Fruit fly (Drosophila melanogaster) whole organism, embryonic: ENCODE data around the gene Drsl2.

Source experiments
- C15 ChIP-seq: fragments of 200-800 bp; sonication (Bioruptor generic); IDR thresholded peaks from 3 replicates; pipeline ENCODE4 v1.3.6; 2022; ENCODE audit warnings: missing biosample characterization, missing genetic modification characterization
- CG1024 ChIP-seq: fragments of 200-800 bp; sonication (Bioruptor generic); IDR thresholded peaks from 2 replicates; pipeline ENCODE4 v1.3.6; 2022; ENCODE audit warnings: missing biosample characterization, missing genetic modification characterization
- CG10543 ChIP-seq: fragments of 200-800 bp; sonication (Bioruptor generic); optimal IDR thresholded peaks from 3 replicates; lab custom pipeline; 2017; ENCODE audit warnings: missing biosample characterization, mild to moderate bottlenecking, missing genetic modification characterization, moderate library complexity
- CG12769 ChIP-seq: fragments of 200-800 bp; sonication (Bioruptor generic); optimal IDR thresholded peaks from 2 replicates; lab custom pipeline; 2019; ENCODE audit warnings: missing biosample characterization, mild to moderate bottlenecking, missing genetic modification characterization, moderate library complexity
- CG14441 ChIP-seq: fragments of 200-800 bp; sonication (Bioruptor generic); IDR thresholded peaks from 2 replicates; pipeline ENCODE4 v1.3.6; 2022; ENCODE audit warnings: missing biosample characterization, missing genetic modification characterization
- CG15011 ChIP-seq: fragments of 200-800 bp; sonication (Bioruptor generic); optimal IDR thresholded peaks from 3 replicates; lab custom pipeline; 2018; ENCODE audit warnings: missing biosample characterization, mild to moderate bottlenecking, missing genetic modification characterization
- CG18599 ChIP-seq: fragments of 200-800 bp; sonication (Bioruptor generic); optimal IDR thresholded peaks from 3 replicates; lab custom pipeline; 2017; ENCODE audit warnings: missing biosample characterization, missing genetic modification characterization, mild to moderate bottlenecking, moderate library complexity, missing genetic modification reagents
- CG2712 ChIP-seq: fragments of 200-800 bp; optimal IDR thresholded peaks from 3 replicates; lab custom pipeline; 2019; ENCODE audit warnings: missing biosample characterization, mild to moderate bottlenecking, missing genetic modification characterization, moderate library complexity
- CG33213 ChIP-seq: fragments of 200-800 bp; sonication (Bioruptor generic); optimal IDR thresholded peaks from 3 replicates; lab custom pipeline; 2016; ENCODE audit warnings: missing biosample characterization, missing genetic modification characterization
- CG34376 ChIP-seq: fragments of 200-800 bp; sonication (Bioruptor generic); optimal IDR thresholded peaks from 2 replicates; lab custom pipeline; 2018; ENCODE audit warnings: missing biosample characterization, mild to moderate bottlenecking, missing genetic modification characterization
- CG3726 ChIP-seq: fragments of 200-800 bp; sonication (Bioruptor generic); IDR thresholded peaks from 3 replicates; pipeline ENCODE4, ENCODE4 v1.3.6; 2022; ENCODE audit warnings: missing biosample characterization, missing genetic modification characterization
- CG5953 ChIP-seq: fragments of 200-800 bp; sonication (Bioruptor generic); IDR thresholded peaks from 2 replicates; pipeline ENCODE4 v1.3.6; 2022; ENCODE audit warnings: missing biosample characterization, missing genetic modification characterization
- CG6765 ChIP-seq: fragments of 200-800 bp; sonication (Bioruptor generic); optimal IDR thresholded peaks from 3 replicates; lab custom pipeline; 2017; ENCODE audit warnings: missing biosample characterization, mild to moderate bottlenecking, missing genetic modification characterization
- CG8388 ChIP-seq: fragments of 200-800 bp; sonication (Bioruptor generic); optimal IDR thresholded peaks from 2 replicates; lab custom pipeline; 2019; ENCODE audit warnings: missing biosample characterization, mild to moderate bottlenecking, missing genetic modification characterization, moderate library complexity
- CG9932 ChIP-seq: fragments of 200-800 bp; sonication (Bioruptor generic); IDR thresholded peaks from 2 replicates; pipeline ENCODE4 v1.3.6; 2022; ENCODE audit warnings: missing biosample characterization, missing genetic modification characterization
- Doc3 ChIP-seq: fragments of 200-800 bp; sonication (Bioruptor generic); IDR thresholded peaks from 3 replicates; pipeline ENCODE4 v1.3.6; 2022; ENCODE audit warnings: missing biosample characterization, missing genetic modification characterization; ENCODE audit not compliant: partially characterized antibody
- Max ChIP-seq: fragments of 200-800 bp; sonication (Bioruptor generic); optimal IDR thresholded peaks from 2 replicates; lab custom pipeline; 2016; ENCODE audit warnings: missing biosample characterization, mild to moderate bottlenecking, missing genetic modification characterization
- NC2α ChIP-seq: fragments of 200-800 bp; sonication (Bioruptor generic); optimal IDR thresholded peaks from 2 replicates; lab custom pipeline; 2016; ENCODE audit warnings: missing biosample characterization, missing genetic modification characterization
- NFAT ChIP-seq: fragments of 200-800 bp; sonication (Bioruptor generic); IDR thresholded peaks from 2 replicates; pipeline ENCODE4 v1.3.6; 2022; ENCODE audit warnings: missing biosample characterization, missing genetic modification characterization
- Nf-YC ChIP-seq: fragments of 200-800 bp; optimal IDR thresholded peaks from 3 replicates; lab custom pipeline; 2019; ENCODE audit warnings: missing biosample characterization, mild to moderate bottlenecking, missing genetic modification characterization, moderate library complexity
- Sin3A ChIP-seq: fragments of >200 bp; optimal IDR thresholded peaks from 2 replicates; lab custom pipeline; 2018
- Spps ChIP-seq: fragments of 200-800 bp; sonication (Bioruptor generic); optimal IDR thresholded peaks from 2 replicates; lab custom pipeline; 2018; ENCODE audit warnings: missing biosample characterization, mild to moderate bottlenecking, missing genetic modification characterization
- Sry-β ChIP-seq: fragments of 200-800 bp; sonication (Bioruptor generic); optimal IDR thresholded peaks from 2 replicates; lab custom pipeline; 2018; ENCODE audit warnings: missing biosample characterization, mild to moderate bottlenecking, missing genetic modification characterization, moderate library complexity
- Ssrp ChIP-seq: fragments of 200-800 bp; sonication (Bioruptor generic); optimal IDR thresholded peaks from 2 replicates; lab custom pipeline; 2018; ENCODE audit warnings: missing biosample characterization, mild to moderate bottlenecking, missing genetic modification characterization, moderate library complexity
- ap ChIP-seq: fragments of 200-800 bp; sonication (Bioruptor generic); IDR thresholded peaks from 2 replicates; pipeline ENCODE4 v1.3.6; 2022; ENCODE audit warnings: missing biosample characterization, missing genetic modification characterization
- ara ChIP-seq: fragments of 200-800 bp; sonication (Bioruptor generic); IDR thresholded peaks from 2 replicates; pipeline ENCODE4 v1.3.6; 2022; ENCODE audit warnings: missing biosample characterization, missing genetic modification characterization
- bbx ChIP-seq: fragments of 200-800 bp; sonication (Bioruptor generic); IDR thresholded peaks from 2 replicates; pipeline ENCODE4 v1.3.6; 2022; ENCODE audit warnings: missing biosample characterization, missing genetic modification characterization; ENCODE audit not compliant: partially characterized antibody
- bsh ChIP-seq, 2 experiments: fragments of 200-800 bp; sonication (Bioruptor generic); optimal IDR thresholded peaks; 2 replicates each; lab custom pipeline; 2017 to 2018; ENCODE audit warnings: mild to moderate bottlenecking in 2 of 2, missing biosample characterization in 2 of 2, missing genetic modification characterization in 2 of 2, moderate library complexity in 1 of 2
- caup ChIP-seq: fragments of 200-800 bp; sonication (Bioruptor generic); optimal IDR thresholded peaks from 3 replicates; lab custom pipeline; 2017; ENCODE audit warnings: missing biosample characterization, mild to moderate bottlenecking, missing genetic modification characterization, moderate library complexity; ENCODE audit not compliant: severe bottlenecking
- ems ChIP-seq: fragments of 200-800 bp; sonication (Bioruptor generic); optimal IDR thresholded peaks from 3 replicates; lab custom pipeline; 2016; ENCODE audit warnings: missing biosample characterization, missing genetic modification characterization
- exex ChIP-seq: fragments of 200-800 bp; sonication (Bioruptor generic); optimal IDR thresholded peaks from 4 replicates; lab custom pipeline; 2018; ENCODE audit warnings: missing biosample characterization, mild to moderate bottlenecking, missing genetic modification characterization, moderate library complexity
- grn ChIP-seq: fragments of 200-800 bp; sonication (Bioruptor generic); optimal IDR thresholded peaks from 3 replicates; lab custom pipeline; 2017; ENCODE audit warnings: missing biosample characterization, missing genetic modification characterization
- h ChIP-seq: fragments of >200 bp; optimal IDR thresholded peaks from 2 replicates; lab custom pipeline; 2017
- inv ChIP-seq: fragments of 200-800 bp; sonication (Bioruptor generic); IDR thresholded peaks from 2 replicates; pipeline ENCODE4 v1.3.6; 2022; ENCODE audit warnings: missing biosample characterization, missing genetic modification characterization; ENCODE audit not compliant: partially characterized antibody
- mirr ChIP-seq: fragments of 200-800 bp; sonication (Bioruptor generic); optimal IDR thresholded peaks from 3 replicates; lab custom pipeline; 2018; ENCODE audit warnings: missing biosample characterization, mild to moderate bottlenecking, missing genetic modification characterization
- nom ChIP-seq: fragments of 200-800 bp; sonication (Bioruptor generic); optimal IDR thresholded peaks from 2 replicates; lab custom pipeline; 2017; ENCODE audit warnings: missing biosample characterization, missing genetic modification characterization, mild to moderate bottlenecking, moderate library complexity, missing genetic modification reagents
- sens ChIP-seq: fragments of 200-800 bp; sonication (Bioruptor generic); peaks from one replicate; lab custom pipeline; 2016; ENCODE audit warnings: missing biosample characterization, missing genetic modification characterization
- seq ChIP-seq: fragments of 200-800 bp; sonication (Bioruptor generic); IDR thresholded peaks from 2 replicates; pipeline ENCODE4 v1.3.6; 2022; ENCODE audit warnings: missing biosample characterization, missing genetic modification characterization
- slbo ChIP-seq: fragments of 200-800 bp; sonication (Bioruptor generic); IDR thresholded peaks from 2 replicates; pipeline ENCODE4 v1.3.6; 2022; ENCODE audit warnings: missing biosample characterization, missing genetic modification characterization
- vvl ChIP-seq: fragments of 200-800 bp; sonication (Bioruptor generic); IDR thresholded peaks from 2 replicates; pipeline ENCODE4 v1.3.6; 2022; ENCODE audit warnings: missing biosample characterization, missing genetic modification characterization
- wdn ChIP-seq: fragments of 200-800 bp; sonication (Bioruptor generic); IDR thresholded peaks from 2 replicates; pipeline ENCODE4 v1.3.6; 2022; ENCODE audit warnings: missing biosample characterization, missing genetic modification characterization
- zen ChIP-seq: fragments of 200-800 bp; sonication (Bioruptor generic); optimal IDR thresholded peaks from 3 replicates; lab custom pipeline; 2018; ENCODE audit warnings: missing biosample characterization, mild to moderate bottlenecking, missing genetic modification characterization, moderate library complexity

The Drsl2 gene

dm6 chr3L:3308676-3309613, 5.2 kb upstream of the Drsl2 start (continued):
- TF ChIP-seq CG6765 (GFP tag; lab: Kevin White, UChicago) (peak; percentile 36), seq (GFP tag; lab: Robert Waterston, UW) (0 out of 2 replicates have a peak, but pooled peaks have one; percentile 8), Spps (no peak), CG34376 (GFP tag; lab: Kevin White, UChicago) (peak; percentile 56), inv (GFP tag; lab: Robert Waterston, UW) (no peak), CG10543 (peak; percentile 63), grn (peak; percentile 84), caup (GFP tag; lab: Kevin White, UChicago) (peak; percentile 41), CG12769 (tag; lab: Kevin White, UChicago) (peak; percentile 61), exex (tag; lab: Kevin White, UChicago) (peak; percentile 69), Nf-YC (peak; percentile 95)
- TF ChIP-seq, all 482 proteins: peak for 24

- no peak for TF ChIP-seq C15 (GFP tag; lab: Robert Waterston, UW)
- TF ChIP-seq wdn (GFP tag; lab: Robert Waterston, UW) = 0 out of 2 replicates have a peak, but pooled peaks have one; percentile 10
- TF ChIP-seq CG3726 = no peak
Observed at dm6 chr3L:3314696-3315095, 547 bp downstream of the Drsl2 start, which contains the start of gene Drsl3. Gene Drsl3, plus strand, starts transcription at chr3L:3314996.

- TF ChIP-seq CG18599 (GFP tag; lab: Kevin White, UChicago) (no peak), sens (GFP tag; lab: Kevin White, UChicago) (peak; percentile 0), CG14441 (GFP tag; lab: Robert Waterston, UW) (no peak), CG15011 (GFP tag; lab: Kevin White, UChicago) (no peak), vvl (GFP tag; lab: Robert Waterston, UW) (peak; percentile 82; the same call in 1 of the 2 replicates), Max (no peak), Sry-β (GFP tag; lab: Kevin White, UChicago) (peak; percentile 37), bsh (GFP tag; optimal IDR thresholded peaks at IDR 0.05; lab: Kevin White, UChicago) (no peak), nom (no peak)
Observed at dm6 chr3L:3315288-3315687, 1.1 kb downstream of the Drsl2 start, which contains the start of gene Drsl4. Gene Drsl4, plus strand, starts transcription at chr3L:3315620.

dm6 chr3L:3316441-3316840, 2.3 kb downstream of the Drsl2 start, which contains the start of gene Drsl5:
Gene Drsl5, plus strand, starts transcription at chr3L:3316781.
- TF ChIP-seq NC2α = no peak
- TF ChIP-seq grn = peak; percentile 49
- TF ChIP-seq Sin3A (lab: Kevin White, UChicago) = no peak
- TF ChIP-seq h (lab: Kevin White, UChicago) = no peak
- peak; percentile 23 for TF ChIP-seq zen (tag; lab: Kevin White, UChicago)
- peak; percentile 98 for TF ChIP-seq CG8388 (GFP tag; lab: Kevin White, UChicago)
- 0 out of 2 replicates have a peak, but pooled peaks have one; percentile 33 for TF ChIP-seq ara (GFP tag; lab: Robert Waterston, UW)
- TF ChIP-seq exex (tag; lab: Kevin White, UChicago) = peak; percentile 38

- TF ChIP-seq bbx (GFP tag; lab: Robert Waterston, UW) (peak; percentile 95), slbo (GFP tag; lab: Robert Waterston, UW) (peak; percentile 81), mirr (GFP tag; lab: Kevin White, UChicago) (peak; percentile 45), CG2712 (peak; percentile 81), ems (GFP tag; lab: Kevin White, UChicago) (peak; percentile 52), NFAT (peak; percentile 67), CG33213 (peak; percentile 55), CG1024 (GFP tag; lab: Robert Waterston, UW) (0 out of 2 replicates have a peak, but pooled peaks have one; percentile 33), CG5953 (GFP tag; lab: Robert Waterston, UW) (no peak), Ssrp (tag; lab: Kevin White, UChicago) (peak; percentile 64), CG9932 (GFP tag; lab: Robert Waterston, UW) (peak; percentile 92), ap (no peak), Doc3 (GFP tag; lab: Robert Waterston, UW) (peak; percentile 97), Max (peak; percentile 66)
Observed at dm6 chr3L:3319223-3319643, 5.1 kb downstream of the Drsl2 start, which contains the start of the genes PIG-C, CG12016 and Dpm2. Gene PIG-C, minus strand, starts transcription at chr3L:3319232. Gene CG12016, plus strand, starts transcription at chr3L:3319555. Gene Dpm2, plus strand, starts transcription at chr3L:3319555.
